Worm (Caenorhabditis elegans) whole organism, young adult: ENCODE measurements around the gene oac-40.

ENCODE experiments used
- D2030.7 ChIP-seq: fragments of 200-800 bp; sonication (Bioruptor generic); IDR thresholded peaks from 2 replicates; pipeline ENCODE4 v1.3.6; 2022; ENCODE audit warnings: missing genetic modification reagents, missing genetic modification characterization, missing compliant biosample characterization
- F57A8.1 ChIP-seq: fragments of 200-800 bp; sonication (Bioruptor generic); optimal IDR thresholded peaks from 2 replicates; lab custom pipeline; 2018; ENCODE audit warnings: mild to moderate bottlenecking, missing genetic modification characterization, moderate library complexity, missing compliant biosample characterization
- Y56A3A.18 ChIP-seq: fragments of 200-800 bp; sonication (Bioruptor generic); IDR thresholded peaks from 2 replicates; pipeline ENCODE4 v1.3.6; 2022; ENCODE audit warnings: missing genetic modification reagents, missing genetic modification characterization, missing compliant biosample characterization
- cebp-2 ChIP-seq: fragments of 200-800 bp; sonication (Bioruptor generic); IDR thresholded peaks from 2 replicates; pipeline ENCODE4 v1.3.6; 2022; ENCODE audit warnings: missing genetic modification characterization, missing compliant biosample characterization
- hrde-1 ChIP-seq: sonication (generic microtip); optimal IDR thresholded peaks from 2 replicates; lab custom pipeline; 2016; ENCODE audit warnings: missing genetic modification characterization, mild to moderate bottlenecking, missing compliant biosample characterization, moderate library complexity, missing genotype, missing genetic modification reagents, borderline replicate concordance
- lin-35 ChIP-seq, 3 experiments: fragments of 150-350 bp in 2 of 3; sonication (generic microtip) in 1 of 3; optimal IDR thresholded peaks; 2 replicates each; lab custom pipeline; 2014 to 2018; ENCODE audit warnings: missing biosample characterization in 3 of 3, missing genetic modification characterization in 3 of 3, missing genetic modification reagents in 3 of 3
- nfya-1 ChIP-seq: sonication (generic microtip); optimal IDR thresholded peaks from 2 replicates; lab custom pipeline; 2017; ENCODE audit warnings: antibody characterized with exemption, missing compliant biosample characterization, missing genetic modification characterization, borderline replicate concordance; ENCODE audit not compliant: insufficient read depth
- nhr-90 ChIP-seq: sonication (generic microtip); optimal IDR thresholded peaks from 2 replicates; lab custom pipeline; 2016; ENCODE audit warnings: missing genotype, mild to moderate bottlenecking, missing genetic modification characterization, missing compliant biosample characterization
- rcor-1 ChIP-seq: fragments of 200-800 bp; sonication (Bioruptor generic); IDR thresholded peaks from 2 replicates; pipeline ENCODE4 v1.3.6; 2022; ENCODE audit warnings: missing genetic modification reagents, missing genetic modification characterization, missing compliant biosample characterization
- sdz-38 ChIP-seq: sonication (generic microtip); optimal IDR thresholded peaks from 2 replicates; lab custom pipeline; 2016; ENCODE audit warnings: missing genotype, missing genetic modification characterization, missing compliant biosample characterization
- unc-130 ChIP-seq: sonication (generic microtip); optimal IDR thresholded peaks from 2 replicates; lab custom pipeline; 2016; ENCODE audit warnings: missing genetic modification reagents, missing genetic modification characterization, missing compliant biosample characterization
- ztf-6 ChIP-seq: fragments of 200-800 bp; sonication (Bioruptor generic); IDR thresholded peaks from 2 replicates; pipeline ENCODE4 v1.3.6; 2022; ENCODE audit warnings: missing genetic modification reagents, missing genetic modification characterization, missing compliant biosample characterization

DNA sequence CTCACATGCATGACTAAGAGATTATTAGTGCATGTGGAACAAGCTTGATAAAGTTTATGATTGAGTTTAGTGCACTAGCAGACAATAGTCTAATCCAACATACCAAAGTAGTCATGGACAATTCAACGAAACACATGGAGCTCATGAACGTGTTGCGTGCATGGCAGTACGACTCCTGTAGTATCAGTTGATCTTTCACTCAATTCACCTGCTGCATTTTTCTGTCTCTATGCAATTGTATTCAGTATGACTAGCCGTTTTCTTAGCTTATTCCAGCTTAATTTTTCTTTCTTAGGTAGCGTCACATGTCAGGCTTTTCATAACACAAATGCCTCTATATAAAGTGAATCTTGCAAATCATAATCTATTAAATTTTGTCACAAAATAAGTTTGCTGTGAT lies 13.3 kb upstream of the oac-40 start, which contains the start of gene srx-1:
- TF ChIP-seq ztf-6 (no peak), F57A8.1 (GFP tag; lab: Kevin White, UChicago) (no peak), lin-35 (GFP tag; optimal IDR thresholded peaks at IDR 0.05; lab: Kevin White, UChicago) (no peak), nhr-90 (no peak), unc-130 (no peak), rcor-1 (GFP tag; lab: Robert Waterston, UW) (no peak), nfya-1 (tag; lab: Kevin White, UChicago) (no peak), cebp-2 (no peak), D2030.7 (GFP tag; lab: Robert Waterston, UW) (no peak), hrde-1 (tag; lab: Kevin White, UChicago) (no peak), sdz-38 (tag; lab: Kevin White, UChicago) (no peak), Y56A3A.18 (no peak)
